Worm (Caenorhabditis elegans): ENCODE measurements around the gene Y73B6BL.22.

DNA sequence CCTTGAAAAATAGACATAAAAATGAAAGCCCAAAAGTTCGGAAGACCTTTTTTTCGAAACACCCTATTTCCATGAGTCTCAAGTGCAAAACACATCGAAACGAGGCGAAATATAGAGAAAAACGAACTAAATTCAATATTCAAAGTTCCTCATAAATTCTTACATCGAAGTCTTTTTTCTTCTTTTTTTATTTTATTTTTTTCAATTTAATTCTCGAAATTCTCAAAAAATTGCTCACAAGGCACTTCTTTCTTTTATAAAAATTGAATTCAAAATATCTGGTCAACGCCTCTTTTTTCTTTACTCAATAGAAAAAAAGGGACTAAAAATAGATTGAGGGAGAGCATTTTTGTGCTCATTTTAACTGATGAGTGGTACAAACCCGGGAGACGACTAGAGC lies 21.3 kb downstream of the Y73B6BL.22 start:
- TF ChIP-seq ZK546.5 (tag; optimal IDR thresholded peaks at IDR 0.05) (no peak), R02D3.7 (tag; optimal IDR thresholded peaks at IDR 0.05) (no peak), snpc-4 (tag; optimal IDR thresholded peaks at IDR 0.05) (no peak), elt-1 (tag; optimal IDR thresholded peaks at IDR 0.05) (no peak), unc-62 (GFP tag; optimal IDR thresholded peaks at IDR 0.05) (no peak)
